Fruit fly (Drosophila melanogaster) whole organism, embryonic: ENCODE results near the gene Spn28Dc.
A peak's percentile ranks its signal among the peaks of the same experiment; 100 is the strongest.

ENCODE experiments used
- ATbp ChIP-seq: fragments of 200-800 bp; sonication (Bioruptor generic); optimal IDR thresholded peaks from 2 replicates; lab custom pipeline; 2017; ENCODE audit warnings: missing biosample characterization, mild to moderate bottlenecking, missing genetic modification characterization, missing genetic modification reagents
- Abd-B ChIP-seq: fragments of 200-800 bp; sonication (Bioruptor generic); optimal IDR thresholded peaks from 2 replicates; lab custom pipeline; 2018; ENCODE audit warnings: missing biosample characterization, mild to moderate bottlenecking, missing genetic modification characterization, moderate library complexity
- CG10979 ChIP-seq: fragments of 200-800 bp; sonication (Bioruptor generic); optimal IDR thresholded peaks from 2 replicates; lab custom pipeline; 2018; ENCODE audit warnings: missing biosample characterization, mild to moderate bottlenecking, missing genetic modification characterization, moderate library complexity
- CG1233 ChIP-seq: fragments of 200-800 bp; sonication (Bioruptor generic); optimal IDR thresholded peaks from 4 replicates; lab custom pipeline; 2018; ENCODE audit warnings: missing biosample characterization, mild to moderate bottlenecking, missing genetic modification characterization
- CG13123 ChIP-seq: fragments of 200-800 bp; sonication (Bioruptor generic); optimal IDR thresholded peaks from 2 replicates; lab custom pipeline; 2016; ENCODE audit warnings: missing biosample characterization, missing genetic modification characterization
- CG13287 ChIP-seq: fragments of 200-800 bp; sonication (Bioruptor generic); IDR thresholded peaks from 2 replicates; pipeline ENCODE4 v1.3.6; 2022; ENCODE audit warnings: missing biosample characterization, missing genetic modification characterization; ENCODE audit not compliant: partially characterized antibody
- CG13424 ChIP-seq: fragments of 200-800 bp; sonication (Bioruptor generic); optimal IDR thresholded peaks from 2 replicates; lab custom pipeline; 2019; ENCODE audit warnings: missing biosample characterization, mild to moderate bottlenecking, missing genetic modification characterization, moderate library complexity
- CG14014 ChIP-seq: fragments of 200-800 bp; sonication (Bioruptor generic); IDR thresholded peaks from 2 replicates; pipeline ENCODE4 v1.3.6; 2022; ENCODE audit warnings: missing biosample characterization, missing genetic modification characterization
- CG15269 ChIP-seq: fragments of 200-800 bp; sonication (Bioruptor generic); optimal IDR thresholded peaks from 2 replicates; lab custom pipeline; 2018; ENCODE audit warnings: missing biosample characterization, mild to moderate bottlenecking, missing genetic modification characterization, moderate library complexity
- CG1529 ChIP-seq: fragments of 200-800 bp; sonication (Bioruptor generic); optimal IDR thresholded peaks from 3 replicates; lab custom pipeline; 2018; ENCODE audit warnings: missing biosample characterization, missing genetic modification characterization
- CG16815 ChIP-seq: fragments of 200-800 bp; sonication (Bioruptor generic); optimal IDR thresholded peaks from 3 replicates; lab custom pipeline; 2017; ENCODE audit warnings: missing biosample characterization, mild to moderate bottlenecking, missing genetic modification characterization
- CG17359 ChIP-seq: fragments of 200-800 bp; sonication (Bioruptor generic); optimal IDR thresholded peaks from 3 replicates; lab custom pipeline; 2018; ENCODE audit warnings: missing biosample characterization, mild to moderate bottlenecking, missing genetic modification characterization, moderate library complexity
- CG30403 ChIP-seq: fragments of 200-800 bp; sonication (Bioruptor generic); optimal IDR thresholded peaks from 3 replicates; lab custom pipeline; 2016; ENCODE audit warnings: missing biosample characterization, missing genetic modification characterization
- CG3726 ChIP-seq: fragments of 200-800 bp; sonication (Bioruptor generic); IDR thresholded peaks from 3 replicates; pipeline ENCODE4, ENCODE4 v1.3.6; 2022; ENCODE audit warnings: missing biosample characterization, missing genetic modification characterization
- CG3838 ChIP-seq: fragments of 200-800 bp; sonication (Bioruptor generic); optimal IDR thresholded peaks from 3 replicates; lab custom pipeline; 2016; ENCODE audit warnings: missing biosample characterization, missing genetic modification characterization
- CG4617 ChIP-seq: fragments of 200-800 bp; sonication (Bioruptor generic); optimal IDR thresholded peaks from 3 replicates; lab custom pipeline; 2016; ENCODE audit warnings: missing biosample characterization, missing genetic modification characterization, borderline replicate concordance
- CG4820 ChIP-seq: fragments of 200-800 bp; sonication (Bioruptor generic); optimal IDR thresholded peaks from 3 replicates; lab custom pipeline; 2016; ENCODE audit warnings: missing biosample characterization, missing genetic modification characterization
- CG7271 ChIP-seq: fragments of 200-800 bp; sonication (Bioruptor generic); optimal IDR thresholded peaks from 2 replicates; lab custom pipeline; 2018; ENCODE audit warnings: missing biosample characterization, mild to moderate bottlenecking, missing genetic modification characterization, moderate library complexity
- CG8359 ChIP-seq: fragments of 200-800 bp; sonication (Bioruptor generic); optimal IDR thresholded peaks from 2 replicates; lab custom pipeline; 2017; ENCODE audit warnings: missing biosample characterization, mild to moderate bottlenecking, missing genetic modification characterization, borderline replicate concordance
- CG8765 ChIP-seq: fragments of 200-800 bp; sonication (Bioruptor generic); IDR thresholded peaks from 2 replicates; pipeline ENCODE4 v1.3.6; 2022; ENCODE audit warnings: missing biosample characterization, missing genetic modification characterization
- CG9437 ChIP-seq: fragments of 200-800 bp; sonication (Bioruptor generic); optimal IDR thresholded peaks from 2 replicates; lab custom pipeline; 2018; ENCODE audit warnings: missing biosample characterization, mild to moderate bottlenecking, missing genetic modification characterization
- CG9609 ChIP-seq: fragments of 200-800 bp; sonication (Bioruptor generic); optimal IDR thresholded peaks from 3 replicates; lab custom pipeline; 2016; ENCODE audit warnings: missing biosample characterization, missing genetic modification characterization
- CrebB ChIP-seq: fragments of 200-800 bp; sonication (Bioruptor generic); optimal IDR thresholded peaks from 3 replicates; lab custom pipeline; 2018; ENCODE audit warnings: missing biosample characterization, mild to moderate bottlenecking, missing genetic modification characterization
- Dad ChIP-seq: fragments of 200-800 bp; sonication (Bioruptor generic); optimal IDR thresholded peaks from 3 replicates; lab custom pipeline; 2016; ENCODE audit warnings: missing biosample characterization, missing genetic modification characterization
- Drgx ChIP-seq: fragments of 200-800 bp; sonication (Bioruptor generic); IDR thresholded peaks from 2 replicates; pipeline ENCODE4 v1.3.6; 2022; ENCODE audit warnings: missing biosample characterization, missing genetic modification characterization
- E2f2 ChIP-seq: fragments of 200-800 bp; sonication (Bioruptor generic); IDR thresholded peaks from 2 replicates; pipeline ENCODE4 v1.3.6; 2022; ENCODE audit warnings: missing biosample characterization, missing genetic modification characterization
- GATAe ChIP-seq: fragments of 200-800 bp; sonication (Bioruptor generic); conservative IDR thresholded peaks from 2 replicates; pipeline ENCODE4 v1.3.6; 2022; ENCODE audit warnings: missing biosample characterization, missing genetic modification characterization
- Hand ChIP-seq: fragments of 200-800 bp; sonication (Bioruptor generic); optimal IDR thresholded peaks from 2 replicates; lab custom pipeline; 2017; ENCODE audit warnings: mild to moderate bottlenecking, missing biosample characterization, missing genetic modification reagents, missing genetic modification characterization
- Hr3 ChIP-seq: fragments of 200-800 bp; sonication (Bioruptor generic); optimal IDR thresholded peaks from 3 replicates; lab custom pipeline; 2016; ENCODE audit warnings: missing biosample characterization, missing genetic modification characterization
- Sin3A ChIP-seq: fragments of >200 bp; optimal IDR thresholded peaks from 2 replicates; lab custom pipeline; 2018
- Ssrp ChIP-seq: fragments of 200-800 bp; sonication (Bioruptor generic); optimal IDR thresholded peaks from 2 replicates; lab custom pipeline; 2018; ENCODE audit warnings: missing biosample characterization, mild to moderate bottlenecking, missing genetic modification characterization, moderate library complexity
- Trl ChIP-seq, 3 experiments: fragments of >200 bp in 2 of 3; fragments of 200-800 bp in 1 of 3; sonication (Bioruptor generic) in 1 of 3; optimal IDR thresholded peaks; 2 replicates in 1 of 3; 3 replicates in 2 of 3; lab custom pipeline; 2016 to 2017; ENCODE audit warnings: missing biosample characterization in 1 of 3, missing genetic modification characterization in 1 of 3
- az2 ChIP-seq: fragments of 200-800 bp; sonication (Bioruptor generic); optimal IDR thresholded peaks from 3 replicates; lab custom pipeline; 2016; ENCODE audit warnings: missing biosample characterization, missing genetic modification characterization
- bcd ChIP-seq: fragments of 200-800 bp; sonication (Bioruptor generic); optimal IDR thresholded peaks from 2 replicates; lab custom pipeline; 2017; ENCODE audit warnings: missing biosample characterization, mild to moderate bottlenecking, missing genetic modification characterization
- bowl ChIP-seq: fragments of 200-800 bp; sonication (Bioruptor generic); IDR thresholded peaks from 2 replicates; pipeline ENCODE4 v1.3.6; 2022; ENCODE audit warnings: missing biosample characterization, missing genetic modification characterization
- caup ChIP-seq: fragments of 200-800 bp; sonication (Bioruptor generic); optimal IDR thresholded peaks from 3 replicates; lab custom pipeline; 2017; ENCODE audit warnings: missing biosample characterization, mild to moderate bottlenecking, missing genetic modification characterization, moderate library complexity; ENCODE audit not compliant: severe bottlenecking
- chm ChIP-seq: fragments of 200-800 bp; sonication (Bioruptor generic); IDR thresholded peaks from 2 replicates; pipeline ENCODE4 v1.3.6; 2022; ENCODE audit warnings: missing biosample characterization, missing genetic modification characterization
- ci ChIP-seq: fragments of 200-800 bp; sonication (Bioruptor generic); IDR thresholded peaks from 3 replicates; pipeline ENCODE4 v1.3.6; 2022; ENCODE audit warnings: missing biosample characterization, missing genetic modification characterization
- dmrt11E ChIP-seq: fragments of 200-800 bp; sonication (Bioruptor generic); optimal IDR thresholded peaks from 3 replicates; lab custom pipeline; 2018; ENCODE audit warnings: missing biosample characterization, mild to moderate bottlenecking, missing genetic modification characterization, moderate library complexity
- dmrt99B ChIP-seq: fragments of 200-800 bp; sonication (Bioruptor generic); optimal IDR thresholded peaks from 2 replicates; lab custom pipeline; 2018; ENCODE audit warnings: missing biosample characterization, mild to moderate bottlenecking, missing genetic modification characterization, moderate library complexity
- dysf ChIP-seq: fragments of 200-800 bp; sonication (Bioruptor generic); IDR thresholded peaks from 3 replicates; pipeline ENCODE4 v1.3.6; 2022; ENCODE audit warnings: missing biosample characterization, missing genetic modification characterization
- esg ChIP-seq: fragments of 200-800 bp; sonication (Bioruptor generic); conservative IDR thresholded peaks from 2 replicates; pipeline ENCODE4 v1.3.6; 2022; ENCODE audit warnings: missing biosample characterization, missing genetic modification characterization
- eve ChIP-seq, 2 experiments: fragments of >200 bp; optimal IDR thresholded peaks; 2 replicates each; lab custom pipeline; 2017; ENCODE audit warnings: missing biosample characterization in 2 of 2, missing genetic modification characterization in 2 of 2
- gt ChIP-seq: fragments of 200-800 bp; sonication (Bioruptor generic); IDR thresholded peaks from 2 replicates; pipeline ENCODE4 v1.3.6; 2022; ENCODE audit warnings: missing biosample characterization, missing genetic modification characterization
- jumu ChIP-seq: fragments of 200-800 bp; sonication (Bioruptor generic); optimal IDR thresholded peaks from 3 replicates; lab custom pipeline; 2016; ENCODE audit warnings: missing biosample characterization, missing genetic modification characterization
- mam ChIP-seq: fragments of 200-800 bp; sonication (Bioruptor generic); optimal IDR thresholded peaks from 3 replicates; lab custom pipeline; 2016; ENCODE audit warnings: missing biosample characterization, missing genetic modification characterization
- mirr ChIP-seq: fragments of 200-800 bp; sonication (Bioruptor generic); optimal IDR thresholded peaks from 3 replicates; lab custom pipeline; 2018; ENCODE audit warnings: missing biosample characterization, mild to moderate bottlenecking, missing genetic modification characterization
- oc ChIP-seq: fragments of 200-800 bp; sonication (Bioruptor generic); optimal IDR thresholded peaks from 2 replicates; lab custom pipeline; 2018; ENCODE audit warnings: missing biosample characterization, mild to moderate bottlenecking, missing genetic modification characterization, moderate library complexity
- repo ChIP-seq: fragments of 200-800 bp; sonication (Bioruptor generic); optimal IDR thresholded peaks from 2 replicates; lab custom pipeline; 2016; ENCODE audit warnings: missing biosample characterization, missing genetic modification characterization
- toy ChIP-seq: fragments of 200-800 bp; sonication (Bioruptor generic); IDR thresholded peaks from 2 replicates; pipeline ENCODE4 v1.3.6; 2022; ENCODE audit warnings: missing biosample characterization, missing genetic modification characterization
- vnd ChIP-seq: fragments of 200-800 bp; sonication (Bioruptor generic); IDR thresholded peaks from 3 replicates; pipeline ENCODE4 v1.3.6; 2022; ENCODE audit warnings: missing biosample characterization, missing genetic modification characterization; ENCODE audit not compliant: partially characterized antibody
- wdn ChIP-seq: fragments of 200-800 bp; sonication (Bioruptor generic); IDR thresholded peaks from 2 replicates; pipeline ENCODE4 v1.3.6; 2022; ENCODE audit warnings: missing biosample characterization, missing genetic modification characterization

The Spn28Dc gene

DNA sequence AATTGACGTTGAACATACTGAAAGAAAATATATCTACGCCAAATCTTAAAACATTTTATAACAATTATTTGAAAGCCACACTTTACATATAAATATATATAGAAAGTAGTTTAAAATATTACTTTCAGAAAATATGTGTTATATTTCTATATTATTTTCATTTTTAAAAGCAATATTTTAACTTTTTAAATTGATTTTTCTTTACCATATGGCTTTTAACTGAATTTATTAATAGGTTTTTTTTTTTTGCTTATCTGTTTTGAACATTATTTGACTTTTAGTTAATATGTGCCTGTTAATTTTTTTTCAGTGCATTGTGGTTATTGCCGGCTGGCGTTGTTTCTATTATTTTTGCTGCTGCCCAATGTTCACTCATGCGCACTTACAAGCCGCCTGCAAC lies 39.0 kb downstream of the Spn28Dc start:
- TF ChIP-seq vnd (no peak), dmrt99B (tag; lab: Kevin White, UChicago) (peak; percentile 35), Abd-B (no peak), dmrt11E (no peak), Trl (optimal IDR thresholded peaks at IDR 0.05; lab: Kevin White, UChicago) (no peak), Trl (GFP tag; optimal IDR thresholded peaks at IDR 0.05; lab: Kevin White, UChicago) (no peak), ATbp (GFP tag; lab: Kevin White, UChicago) (no peak), repo (GFP tag; lab: Kevin White, UChicago) (no peak), CG14014 (no peak), CG1233 (GFP tag; lab: Kevin White, UChicago) (no peak), CG13123 (no peak), CG7271 (tag; lab: Kevin White, UChicago) (no peak), CG9437 (GFP tag; lab: Kevin White, UChicago) (peak; percentile 2), dysf (GFP tag; lab: Robert Waterston, UW) (peak; percentile 37; the same call in 1 of the 3 replicates), CG15269 (tag; lab: Kevin White, UChicago) (peak; percentile 17), GATAe (GFP tag; lab: Robert Waterston, UW) (no peak), chm (GFP tag; lab: Robert Waterston, UW) (no peak), jumu (GFP tag; lab: Kevin White, UChicago) (no peak), Hr3 (GFP tag; lab: Kevin White, UChicago) (no peak), ci (GFP tag; lab: Robert Waterston, UW) (no peak), CG8765 (GFP tag; lab: Robert Waterston, UW) (no peak), CG16815 (GFP tag; lab: Kevin White, UChicago) (no peak), CG17359 (tag; lab: Kevin White, UChicago) (no peak), CG3838 (GFP tag; lab: Kevin White, UChicago) (no peak), CG13424 (tag; lab: Kevin White, UChicago) (peak; percentile 13), mam (GFP tag; lab: Kevin White, UChicago) (no peak), CG13287 (GFP tag; lab: Robert Waterston, UW) (no peak), CG4617 (GFP tag; lab: Kevin White, UChicago) (no peak), az2 (GFP tag; lab: Kevin White, UChicago) (no peak), toy (GFP tag; lab: Robert Waterston, UW) (no peak), CrebB (tag; lab: Kevin White, UChicago) (no peak), Hand (no peak), Drgx (GFP tag; lab: Robert Waterston, UW) (peak; percentile 58), CG4820 (no peak), E2f2 (GFP tag; lab: Robert Waterston, UW) (no peak), oc (tag; lab: Kevin White, UChicago) (no peak), gt (no peak), CG30403 (GFP tag; lab: Kevin White, UChicago) (peak; percentile 18), CG8359 (GFP tag; lab: Kevin White, UChicago) (no peak), mirr (GFP tag; lab: Kevin White, UChicago) (no peak), CG10979 (tag; lab: Kevin White, UChicago) (peak; percentile 5), CG9609 (GFP tag; lab: Kevin White, UChicago) (no peak), bowl (GFP tag; lab: Robert Waterston, UW) (no peak), Ssrp (tag; lab: Kevin White, UChicago) (no peak), Dad (GFP tag; lab: Kevin White, UChicago) (no peak), Sin3A (no peak), wdn (GFP tag; lab: Robert Waterston, UW) (no peak), esg (no peak), CG1529 (no peak), caup (GFP tag; lab: Kevin White, UChicago) (no peak), CG3726 (GFP tag; lab: Robert Waterston, UW) (no peak), bcd (GFP tag; lab: Kevin White, UChicago) (no peak), eve (GFP tag; optimal IDR thresholded peaks at IDR 0.05; lab: Kevin White, UChicago) (no peak)
